Fruit fly (Drosophila melanogaster) whole organism, prepupa: ENCODE data around the gene gzl.

Source experiments
- CG16779 ChIP-seq: fragments of 200-800 bp; sonication (Bioruptor generic); optimal IDR thresholded peaks from 3 replicates; lab custom pipeline; 2017; ENCODE audit warnings: missing biosample characterization, mild to moderate bottlenecking, missing genetic modification characterization
- CG6163 ChIP-seq: fragments of 200-800 bp; sonication (Bioruptor generic); IDR thresholded peaks from 3 replicates; pipeline ENCODE4 v1.3.6; 2022; ENCODE audit warnings: missing biosample characterization, missing genetic modification characterization
- CG6276 ChIP-seq: fragments of 200-800 bp; sonication (Bioruptor generic); optimal IDR thresholded peaks from 2 replicates; lab custom pipeline; 2017; ENCODE audit warnings: missing biosample characterization, mild to moderate bottlenecking, missing genetic modification characterization
- CG6792 ChIP-seq: fragments of 200-800 bp; sonication (Bioruptor generic); optimal IDR thresholded peaks from 3 replicates; lab custom pipeline; 2016; ENCODE audit warnings: missing biosample characterization, missing genetic modification characterization
- CG6808 ChIP-seq: fragments of 200-800 bp; sonication (Bioruptor generic); optimal IDR thresholded peaks from 3 replicates; lab custom pipeline; 2017; ENCODE audit warnings: missing biosample characterization, missing genetic modification characterization, mild to moderate bottlenecking, moderate library complexity, missing genetic modification reagents
- Eip93F ChIP-seq: fragments of 200-800 bp; sonication (Bioruptor generic); optimal IDR thresholded peaks from 2 replicates; lab custom pipeline; 2016; ENCODE audit warnings: missing biosample characterization, mild to moderate bottlenecking, missing genetic modification characterization
- Ets21C ChIP-seq: fragments of 200-800 bp; sonication (Bioruptor generic); optimal IDR thresholded peaks from 3 replicates; lab custom pipeline; 2016; ENCODE audit warnings: missing biosample characterization, missing genetic modification characterization
- Hr39 ChIP-seq: fragments of 200-800 bp; sonication (Bioruptor generic); optimal IDR thresholded peaks from 2 replicates; lab custom pipeline; 2016; ENCODE audit warnings: missing biosample characterization, missing genetic modification characterization
- Met ChIP-seq: fragments of 200-800 bp; sonication (Bioruptor generic); optimal IDR thresholded peaks from 3 replicates; lab custom pipeline; 2016; ENCODE audit warnings: missing biosample characterization, missing genetic modification characterization
- Smox ChIP-seq: fragments of 200-800 bp; sonication (Bioruptor generic); optimal IDR thresholded peaks from 3 replicates; lab custom pipeline; 2016; ENCODE audit warnings: missing biosample characterization, missing genetic modification characterization
- achi ChIP-seq: fragments of 200-800 bp; sonication (Bioruptor generic); optimal IDR thresholded peaks from 3 replicates; lab custom pipeline; 2016; ENCODE audit warnings: missing biosample characterization, missing genetic modification characterization
- esn ChIP-seq: fragments of 200-800 bp; sonication (Bioruptor generic); optimal IDR thresholded peaks from 2 replicates; lab custom pipeline; 2016; ENCODE audit warnings: missing biosample characterization, mild to moderate bottlenecking, missing genetic modification characterization, moderate library complexity
- topi ChIP-seq: fragments of 200-800 bp; sonication (Bioruptor generic); optimal IDR thresholded peaks from 3 replicates; lab custom pipeline; 2016; ENCODE audit warnings: missing biosample characterization, missing genetic modification characterization

dm6 chr3R:6351181-6351580, 31.5 kb upstream of the gzl start:
- TF ChIP-seq CG16779 (no peak), esn (no peak), Eip93F (GFP tag; lab: Kevin White, UChicago) (no peak), CG6276 (GFP tag; lab: Kevin White, UChicago) (no peak), CG6163 (GFP tag; lab: Robert Waterston, UW) (0 out of 3 replicates have a peak, but pooled peaks have one; percentile 10), Met (GFP tag; lab: Kevin White, UChicago) (no peak), CG6792 (no peak), Smox (GFP tag; lab: Kevin White, UChicago) (no peak), topi (GFP tag; lab: Kevin White, UChicago) (no peak), achi (GFP tag; lab: Kevin White, UChicago) (no peak), CG6808 (no peak), Hr39 (GFP tag; lab: Kevin White, UChicago) (no peak), Ets21C (GFP tag; lab: Kevin White, UChicago) (no peak)
